Worm (Caenorhabditis elegans): ENCODE data around the gene rpl-16.
A peak's percentile ranks its signal among the peaks of the same experiment; 100 is the strongest.

The rpl-16 gene

DNA sequence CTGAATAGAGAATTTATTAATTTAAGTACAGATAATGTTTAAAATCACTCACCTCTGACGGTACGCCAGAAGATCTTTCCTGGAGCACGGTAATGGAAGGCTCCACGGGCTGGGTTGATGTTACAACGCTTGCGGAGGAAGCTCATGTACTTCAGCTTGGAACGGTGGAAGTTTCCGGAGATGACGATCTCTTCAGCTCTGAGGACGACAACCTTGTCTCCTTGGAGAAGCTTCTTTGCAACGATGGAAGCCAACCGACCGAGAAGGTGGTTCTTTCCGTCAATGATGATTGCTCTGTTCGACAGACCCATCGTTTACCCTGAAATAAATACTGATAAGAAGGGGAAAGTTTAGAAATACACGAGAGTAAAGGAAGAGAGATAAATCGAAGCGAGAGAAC lies at the start of gene rpl-16:
Gene rpl-16 (minus strand): TSS at position 319 of the 400 bp plus-strand sequence.
- TF ChIP-seq ceh-9 (tag; optimal IDR thresholded peaks at IDR 0.05) (no peak), lsy-12 (tag; optimal IDR thresholded peaks at IDR 0.05) (no peak), ceh-16 (tag; optimal IDR thresholded peaks at IDR 0.05) (no peak), nhr-23 (tag; optimal IDR thresholded peaks at IDR 0.05) (no peak), zag-1 (tag; optimal IDR thresholded peaks at IDR 0.05) (no peak), nhr-237 (tag; optimal IDR thresholded peaks at IDR 0.05) (no peak), daf-12 (tag; optimal IDR thresholded peaks at IDR 0.05) (no peak)

DNA sequence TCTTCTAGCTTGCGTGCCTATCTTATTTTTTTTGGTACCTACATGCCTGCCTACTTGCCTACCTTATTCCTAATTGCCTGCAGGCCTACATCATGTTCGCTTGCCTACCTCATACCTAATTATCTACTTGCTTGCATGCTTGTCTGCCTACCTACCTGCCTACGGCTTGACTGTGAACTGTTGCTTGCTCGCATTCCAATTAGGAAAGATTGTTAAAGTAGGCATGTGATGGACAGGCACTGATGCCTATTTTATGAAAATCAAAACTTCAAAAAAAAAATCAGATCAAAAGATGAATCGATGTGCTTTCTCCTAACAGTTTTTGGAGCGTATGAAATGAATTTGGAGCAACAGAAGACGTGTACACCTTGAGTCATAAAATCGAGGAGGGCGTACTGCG lies 47.0 kb upstream of the rpl-16 start:
- TF ChIP-seq nfya-1 (tag; optimal IDR thresholded peaks at IDR 0.05; ENCODE audit: insufficient read depth) (no peak), nhr-237 (tag; optimal IDR thresholded peaks at IDR 0.05) (no peak), nhr-12 (tag; optimal IDR thresholded peaks at IDR 0.05) (no peak), unc-62 (GFP tag; optimal IDR thresholded peaks at IDR 0.05) (no peak), nhr-76 (tag; optimal IDR thresholded peaks at IDR 0.05) (no peak), lin-39 (tag; optimal IDR thresholded peaks at IDR 0.05) (no peak), fkh-10 (GFP tag; optimal IDR thresholded peaks at IDR 0.05) (no peak), egl-5 (tag; optimal IDR thresholded peaks at IDR 0.05) (no peak), ceh-9 (tag; optimal IDR thresholded peaks at IDR 0.05) (no peak)

DNA sequence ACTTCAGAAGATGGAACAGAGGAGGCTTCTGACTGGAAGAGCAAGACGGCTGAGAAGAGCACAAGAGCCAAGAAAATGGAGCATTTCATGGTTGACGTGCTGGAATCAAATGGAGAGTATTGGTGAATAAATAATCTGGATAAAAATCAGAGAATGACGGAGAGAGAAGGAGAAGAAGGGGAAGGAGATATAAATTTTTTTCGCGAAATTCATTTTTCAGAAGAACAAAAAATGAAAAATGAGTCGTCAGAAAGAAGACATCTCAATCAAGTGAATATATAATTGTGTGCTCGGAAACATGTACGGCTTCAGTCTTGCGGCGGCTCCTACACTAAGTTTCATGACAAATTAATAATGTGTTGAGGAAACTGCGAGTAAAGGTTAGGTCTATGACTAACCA lies 46.3 kb upstream of the rpl-16 start, which contains the start of gene C54C6.5:
Gene C54C6.5 (minus strand): TSS at position 101 of the 400 bp plus-strand sequence.
- TF ChIP-seq hmg-11 (tag; optimal IDR thresholded peaks at IDR 0.05) (no peak), ZK546.5 (tag; optimal IDR thresholded peaks at IDR 0.05) (no peak), pqm-1 (tag; optimal IDR thresholded peaks at IDR 0.05) (no peak), ceh-16 (tag; optimal IDR thresholded peaks at IDR 0.05) (no peak), daf-12 (tag; optimal IDR thresholded peaks at IDR 0.05) (no peak), nhr-67 (tag; optimal IDR thresholded peaks at IDR 0.05) (no peak), fkh-10 (GFP tag; optimal IDR thresholded peaks at IDR 0.05) (no peak), nhr-237 (tag; optimal IDR thresholded peaks at IDR 0.05) (no peak)

DNA sequence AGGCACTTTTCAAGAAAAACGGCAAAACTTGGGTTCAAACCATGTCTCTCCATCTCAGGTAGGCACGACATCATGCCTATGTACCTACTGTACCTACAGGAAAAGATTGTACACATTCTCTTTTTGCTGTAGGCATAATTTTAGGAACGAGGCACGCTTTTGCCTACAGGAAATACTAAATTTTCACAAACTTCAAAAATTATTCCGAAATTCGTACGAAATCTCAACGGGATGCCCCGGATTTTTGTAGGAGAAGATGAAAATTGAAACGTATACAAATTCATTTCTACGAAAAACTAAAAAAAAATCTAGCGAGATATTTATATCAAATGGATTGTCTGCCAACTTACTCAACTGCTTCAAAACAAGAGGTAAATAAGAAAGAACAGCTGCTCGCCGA lies 44.6 kb upstream of the rpl-16 start, which contains the start of gene C54C6.11:
Gene C54C6.11 (plus strand): TSS at position 301 of the 400 bp plus-strand sequence.
- no peak for TF ChIP-seq ceh-82 (tag; optimal IDR thresholded peaks at IDR 0.05)

ce11 chrIII:3546323-3546722 lies 42.9 kb upstream of the rpl-16 start, which contains the start of gene C54C6.7:
C54C6.7 (minus strand) TSS chrIII:3546423.
- TF ChIP-seq mml-1 (tag; optimal IDR thresholded peaks at IDR 0.05) (no peak), unc-39 (tag; optimal IDR thresholded peaks at IDR 0.05) (no peak)

- TF ChIP-seq elt-1 (tag; optimal IDR thresholded peaks at IDR 0.05) (no peak), lin-39 (tag; optimal IDR thresholded peaks at IDR 0.05) (peak; percentile 3), skn-1 (tag; optimal IDR thresholded peaks at IDR 0.05) (no peak), hmg-11 (tag; optimal IDR thresholded peaks at IDR 0.05) (no peak), ztf-11 (tag; optimal IDR thresholded peaks at IDR 0.05) (no peak)
Observed at ce11 chrIII:3543071-3543470, 39.7 kb upstream of the rpl-16 start.

DNA sequence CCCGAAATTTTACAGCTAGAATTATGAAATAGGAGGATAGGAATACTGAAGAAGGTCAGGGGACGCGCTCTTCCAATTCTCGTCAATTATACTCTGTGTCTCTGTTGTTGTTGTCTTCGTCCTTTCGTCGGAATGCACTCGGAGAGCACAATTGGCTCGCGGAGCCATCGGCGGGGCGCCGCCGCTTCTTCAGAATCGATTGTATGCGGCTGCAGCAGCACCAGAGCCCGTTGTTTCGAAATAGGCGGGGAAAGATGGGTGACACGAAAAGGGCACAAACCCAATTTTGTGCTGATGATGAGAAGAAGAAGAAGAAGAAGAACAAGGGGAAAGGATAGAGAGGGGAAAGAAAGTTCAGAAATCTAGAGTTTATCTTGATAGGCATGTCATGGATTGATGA lies 38.7 kb upstream of the rpl-16 start:
- TF ChIP-seq eor-1 (tag; optimal IDR thresholded peaks at IDR 0.05), result no peak
- TF ChIP-seq nhr-237 (tag; optimal IDR thresholded peaks at IDR 0.05), result no peak
- peak; percentile 38 for TF ChIP-seq hmg-11 (tag; optimal IDR thresholded peaks at IDR 0.05)
- peak; percentile 62 for TF ChIP-seq lin-39 (tag; optimal IDR thresholded peaks at IDR 0.05)
- peak; percentile 0 for TF ChIP-seq sea-2 (GFP tag; optimal IDR thresholded peaks at IDR 0.05)
- TF ChIP-seq lin-15B (tag; optimal IDR thresholded peaks at IDR 0.05), result peak; percentile 8
- TF ChIP-seq nfya-1 (tag; optimal IDR thresholded peaks at IDR 0.05; ENCODE audit: insufficient read depth), result peak; percentile 68
- TF ChIP-seq ZK546.5 (tag; optimal IDR thresholded peaks at IDR 0.05), result no peak

DNA sequence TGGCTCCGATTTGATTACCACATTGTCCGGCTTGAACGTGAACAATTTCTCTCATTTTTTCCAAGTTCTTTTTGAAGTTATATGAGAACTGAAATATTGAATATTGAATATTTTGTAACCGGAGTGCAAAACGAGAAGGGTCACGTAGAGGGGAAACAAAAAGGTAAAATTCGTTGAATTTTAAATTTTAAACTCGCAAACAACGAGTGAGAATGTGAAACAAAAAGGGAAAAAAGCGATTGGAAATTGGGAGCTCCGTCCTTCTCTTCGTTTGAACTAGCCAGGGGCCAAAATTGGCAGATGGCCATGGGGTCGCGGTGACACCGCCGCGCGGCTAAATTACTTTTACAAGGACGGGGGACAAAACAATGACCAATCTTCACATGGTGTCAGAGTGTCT lies 38.1 kb upstream of the rpl-16 start, which contains the start of gene ben-1:
Gene ben-1 (minus strand): TSS at position 101 of the 400 bp plus-strand sequence.
- no peak for TF ChIP-seq aly-2 (tag; optimal IDR thresholded peaks at IDR 0.05)
- TF ChIP-seq mdl-1 (tag; optimal IDR thresholded peaks at IDR 0.05), result no peak
- no peak for TF ChIP-seq ceh-82 (tag; optimal IDR thresholded peaks at IDR 0.05)
- no peak for TF ChIP-seq pqm-1 (tag; optimal IDR thresholded peaks at IDR 0.05)
- no peak for TF ChIP-seq egl-5 (tag; optimal IDR thresholded peaks at IDR 0.05)
- no peak for TF ChIP-seq R02D3.7 (tag; optimal IDR thresholded peaks at IDR 0.05)
- TF ChIP-seq lsy-12 (tag; optimal IDR thresholded peaks at IDR 0.05), result no peak
- TF ChIP-seq egl-27 (tag; optimal IDR thresholded peaks at IDR 0.05), result no peak
- TF ChIP-seq nhr-77 (tag; optimal IDR thresholded peaks at IDR 0.05), result no peak
- no peak for TF ChIP-seq ceh-9 (tag; optimal IDR thresholded peaks at IDR 0.05)
- no peak for TF ChIP-seq fos-1 (tag; optimal IDR thresholded peaks at IDR 0.05)
- no peak for TF ChIP-seq ama-1 (optimal IDR thresholded peaks at IDR 0.05)
- TF ChIP-seq lin-39 (tag; optimal IDR thresholded peaks at IDR 0.05), result no peak
- TF ChIP-seq nfya-1 (tag; optimal IDR thresholded peaks at IDR 0.05; ENCODE audit: insufficient read depth), result no peak
- TF ChIP-seq fkh-2 (tag; optimal IDR thresholded peaks at IDR 0.05), result no peak
